Worm (Caenorhabditis elegans) whole organism, L4/young adult: ENCODE results near the gene col-172.

Experiments
- dao-5 ChIP-seq: sonication (generic microtip); optimal IDR thresholded peaks from 2 replicates; lab custom pipeline; 2016; ENCODE audit warnings: missing genotype, missing genetic modification characterization, moderate library complexity, missing compliant biosample characterization
- him-1 ChIP-seq: sonication (generic microtip); optimal IDR thresholded peaks from 2 replicates; lab custom pipeline; 2016; ENCODE audit warnings: missing genotype, missing genetic modification reagents, missing genetic modification characterization, missing compliant biosample characterization

DNA sequence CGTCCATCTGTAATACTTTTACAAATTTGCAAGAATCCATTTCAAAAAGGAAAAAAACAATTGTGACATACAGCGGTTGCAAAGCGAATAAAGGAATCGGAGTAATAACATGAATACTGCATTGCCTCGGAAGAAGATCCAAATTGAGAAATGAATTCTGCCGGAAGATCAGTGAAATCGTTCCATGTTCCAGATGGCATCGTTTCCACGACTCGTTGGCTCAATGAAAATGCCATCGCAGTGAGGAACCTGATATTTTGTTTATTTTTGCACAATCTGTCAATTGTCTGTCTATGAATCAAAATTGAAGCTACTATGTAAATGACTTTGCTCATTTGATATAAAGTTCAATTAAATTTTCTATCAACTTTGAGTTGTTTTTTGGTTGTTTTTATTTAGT is 42.0 kb upstream of the col-172 start:
- TF ChIP-seq him-1 (no peak), dao-5 (tag; lab: Kevin White, UChicago) (no peak)
